Worm (Caenorhabditis elegans) whole organism, L1 larva: Measurements from ENCODE around the gene fbxb-111.

Experiments
- aha-1 ChIP-seq: fragments of 150-350 bp; optimal IDR thresholded peaks from 2 replicates; lab custom pipeline; 2014; ENCODE audit warnings: missing biosample characterization, missing genetic modification characterization
- egl-27 ChIP-seq, 2 experiments: fragments of 150-350 bp in 1 of 2; sonication (generic microtip); optimal IDR thresholded peaks; 3 replicates each; lab custom pipeline; 2017 to 2018; ENCODE audit warnings: missing biosample characterization in 2 of 2, missing genetic modification characterization in 2 of 2, missing genetic modification reagents in 2 of 2
- ets-5 ChIP-seq: fragments of 200-800 bp; sonication (Bioruptor generic); IDR thresholded peaks from 2 replicates; pipeline ENCODE4 v1.3.6; 2022; ENCODE audit warnings: missing genetic modification characterization, missing compliant biosample characterization
- jun-1 ChIP-seq: fragments of 150-350 bp; optimal IDR thresholded peaks from 2 replicates; lab custom pipeline; 2014; ENCODE audit warnings: missing biosample characterization, missing genetic modification reagents, missing genetic modification characterization
- lin-14 ChIP-seq: fragments of 200-800 bp; sonication (Bioruptor generic); optimal IDR thresholded peaks from 2 replicates; lab custom pipeline; 2018; ENCODE audit warnings: mild to moderate bottlenecking, missing genetic modification characterization, moderate library complexity, missing compliant biosample characterization
- nhr-11 ChIP-seq: fragments of 150-350 bp; optimal IDR thresholded peaks from 2 replicates; lab custom pipeline; 2014; ENCODE audit warnings: missing biosample characterization, missing genetic modification characterization
- nhr-237 ChIP-seq: fragments of 150-350 bp; optimal IDR thresholded peaks from 2 replicates; lab custom pipeline; 2014; ENCODE audit warnings: missing biosample characterization, missing genetic modification characterization
- ztf-11 ChIP-seq, 2 experiments: sonication (generic microtip); optimal IDR thresholded peaks; 2 replicates each; lab custom pipeline; 2016 to 2017; ENCODE audit warnings: missing genetic modification characterization in 2 of 2, missing biosample characterization in 1 of 2, missing compliant biosample characterization in 1 of 2

DNA sequence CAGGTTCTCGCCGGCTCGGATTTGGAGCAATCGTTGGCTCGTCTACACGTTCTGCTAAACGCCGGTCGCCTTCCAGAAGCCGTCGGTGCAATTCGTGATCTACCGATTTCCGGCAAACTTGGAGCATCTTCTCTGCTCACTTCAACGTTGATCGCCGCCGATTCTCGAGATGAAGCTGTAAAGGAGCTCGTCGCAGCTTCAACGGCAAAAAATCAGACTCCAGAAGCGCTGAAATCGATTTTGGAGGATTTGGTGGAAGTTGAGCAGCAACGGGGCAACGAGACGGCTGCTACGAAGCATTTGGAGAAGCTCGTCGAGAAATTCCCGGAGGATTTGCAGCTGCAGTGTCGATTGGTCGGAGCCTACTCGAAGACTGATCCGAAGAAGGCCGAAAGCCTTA, 16.9 kb upstream of the fbxb-111 start:
- TF ChIP-seq egl-27 (tag; optimal IDR thresholded peaks at IDR 0.05; lab: Kevin White, UChicago) = no peak
- no peak for TF ChIP-seq aha-1 (tag; lab: Kevin White, UChicago)
- TF ChIP-seq ztf-11 (tag; optimal IDR thresholded peaks at IDR 0.05; lab: Kevin White, UChicago) = no peak
- no peak for TF ChIP-seq jun-1 (tag; lab: Kevin White, UChicago)
- TF ChIP-seq lin-14 (GFP tag; lab: Kevin White, UChicago) = no peak
- no peak for TF ChIP-seq nhr-237 (tag; lab: Kevin White, UChicago)
- no peak for TF ChIP-seq ets-5 (GFP tag; lab: Robert Waterston, UW)
- TF ChIP-seq nhr-11 (tag; lab: Kevin White, UChicago) = no peak
